Worm (Caenorhabditis elegans) whole organism, L4/young adult: ENCODE results near the gene T07C4.12.

Experiments used
- W03F9.2 ChIP-seq: fragments of 150-350 bp; optimal IDR thresholded peaks from 2 replicates; lab custom pipeline; 2014; ENCODE audit warnings: missing biosample characterization, missing genetic modification characterization
- dao-5 ChIP-seq: sonication (generic microtip); optimal IDR thresholded peaks from 2 replicates; lab custom pipeline; 2016; ENCODE audit warnings: missing genotype, missing genetic modification characterization, moderate library complexity, missing compliant biosample characterization
- him-1 ChIP-seq: sonication (generic microtip); optimal IDR thresholded peaks from 2 replicates; lab custom pipeline; 2016; ENCODE audit warnings: missing genotype, missing genetic modification reagents, missing genetic modification characterization, missing compliant biosample characterization

DNA sequence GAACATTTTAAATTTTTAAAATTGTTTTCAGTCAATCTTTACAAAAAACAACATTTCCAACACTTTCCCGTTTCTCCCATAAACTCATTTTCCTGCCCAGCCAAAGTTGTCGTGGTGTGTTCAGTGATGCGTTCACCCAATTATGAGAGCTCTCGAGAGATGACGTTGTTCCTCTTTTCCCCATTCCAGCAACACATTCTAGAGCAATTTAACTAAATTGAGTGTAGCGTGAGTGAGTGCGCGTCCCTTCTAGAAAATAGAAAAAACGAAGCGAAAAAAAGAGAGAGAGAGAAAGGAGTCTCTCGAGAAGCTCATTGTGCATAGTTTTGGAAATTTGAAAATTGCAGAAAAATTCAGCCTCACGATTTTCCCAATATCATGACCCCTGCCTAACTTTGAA, 26.3 kb upstream of the T07C4.12 start:
- TF ChIP-seq him-1 (tag; lab: Kevin White, UChicago) (no peak), dao-5 (no peak), W03F9.2 (tag; lab: Kevin White, UChicago) (no peak)
